Fruit fly (Drosophila melanogaster): ENCODE data around the gene mura.

mura gene

DNA sequence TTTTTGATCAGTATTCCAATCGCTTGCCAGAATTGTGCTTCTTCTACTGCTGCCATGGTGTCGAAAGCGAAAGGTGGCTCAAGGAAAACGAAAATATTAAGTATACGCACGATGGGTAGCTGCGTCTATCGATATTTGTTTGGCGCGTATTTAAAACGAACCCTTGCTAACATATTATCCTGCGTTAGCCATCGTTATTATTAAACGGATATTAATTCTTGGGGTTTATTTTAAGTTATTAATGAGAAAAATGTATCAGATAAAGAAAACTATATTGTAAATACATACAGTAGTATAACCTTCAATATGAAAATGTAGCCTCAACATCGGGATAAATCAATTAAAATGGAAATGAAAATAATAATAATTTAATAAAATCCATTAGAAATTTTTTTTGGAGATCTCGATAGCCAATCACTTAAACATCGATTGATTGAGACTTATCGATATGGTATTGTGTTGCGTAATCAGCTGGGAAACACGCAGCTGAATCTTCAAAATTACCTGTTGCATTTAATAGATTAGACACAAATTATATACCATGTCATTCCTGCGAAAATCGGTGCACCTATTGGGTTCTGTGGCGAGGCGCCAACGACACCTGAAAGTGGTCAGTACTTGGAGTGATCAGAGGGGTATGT lies 3.8 kb upstream of the mura start, which contains the start of the genes CG9386 and BckdhA (continued):
- TF ChIP-seq vvl (GFP tag; IDR thresholded peaks at IDR 0.05) (peak; percentile 74), CG17802 (tag; optimal IDR thresholded peaks at IDR 0.05) (no peak), CG9817 (tag; optimal IDR thresholded peaks at IDR 0.05) (peak; percentile 63), pros (GFP tag; optimal IDR thresholded peaks at IDR 0.05) (no peak), Ada2b (GFP tag; IDR thresholded peaks at IDR 0.05) (peak; percentile 43; the same call in 1 of the 2 replicates), tup (GFP tag; optimal IDR thresholded peaks at IDR 0.05) (no peak), Hmx (GFP tag; optimal IDR thresholded peaks at IDR 0.05) (peak; percentile 32), sc (optimal IDR thresholded peaks at IDR 0.05) (no peak), sc (GFP tag; optimal IDR thresholded peaks at IDR 0.05) (no peak), Spps (tag; optimal IDR thresholded peaks at IDR 0.05) (no peak), CG8765 (GFP tag; IDR thresholded peaks at IDR 0.05) (0 out of 2 replicates have a peak, but pooled peaks have one; percentile 14), grn (GFP tag; optimal IDR thresholded peaks at IDR 0.05) (peak; percentile 57), insv (GFP tag; optimal IDR thresholded peaks at IDR 0.05) (no peak), CG3065 (GFP tag; optimal IDR thresholded peaks at IDR 0.05) (no peak), klu (GFP tag; IDR thresholded peaks at IDR 0.05) (no peak), HLH4C (GFP tag; IDR thresholded peaks at IDR 0.05; ENCODE audit: partially characterized antibody) (peak; percentile 74), Chrac-16 (GFP tag; optimal IDR thresholded peaks at IDR 0.05) (peak; percentile 55), CG14050 (GFP tag; IDR thresholded peaks at IDR 0.05) (no peak), CG9609 (GFP tag; optimal IDR thresholded peaks at IDR 0.05) (peak; percentile 65), peb (GFP tag; IDR thresholded peaks at IDR 0.05) (0 out of 2 replicates have a peak, but pooled peaks have one; percentile 38), unpg (GFP tag; optimal IDR thresholded peaks at IDR 0.05) (peak; percentile 16), Abd-B (GFP tag; optimal IDR thresholded peaks at IDR 0.05) (no peak), CG10959 (GFP tag; IDR thresholded peaks at IDR 0.05) (no peak), ttk (GFP tag; IDR thresholded peaks at IDR 0.05) (0 out of 2 replicates have a peak, but pooled peaks have one; percentile 33), CG15073 (GFP tag; optimal IDR thresholded peaks at IDR 0.05) (no peak), CG13123 (GFP tag; optimal IDR thresholded peaks at IDR 0.05) (peak; percentile 20), CG18619 (GFP tag; optimal IDR thresholded peaks at IDR 0.05) (peak; percentile 32), CG14860 (GFP tag; IDR thresholded peaks at IDR 0.05; ENCODE audit: partially characterized antibody) (peak; percentile 63; the same call in 2 of the 3 replicates), jing (GFP tag; optimal IDR thresholded peaks at IDR 0.05) (no peak), Sox100B (GFP tag; optimal IDR thresholded peaks at IDR 0.05) (no peak), Meics (GFP tag; optimal IDR thresholded peaks at IDR 0.05) (peak; percentile 67), fd102C (GFP tag; optimal IDR thresholded peaks at IDR 0.05) (no peak), NC2β (GFP tag; optimal IDR thresholded peaks at IDR 0.05) (peak; percentile 11), Scr (GFP tag; IDR thresholded peaks at IDR 0.05; ENCODE audit: partially characterized antibody) (peak; percentile 81), ac (GFP tag; optimal IDR thresholded peaks at IDR 0.05) (no peak), CG11398 (GFP tag; optimal IDR thresholded peaks at IDR 0.05) (no peak), CG3281 (GFP tag; optimal IDR thresholded peaks at IDR 0.05) (peak; percentile 44), CG32532 (GFP tag; IDR thresholded peaks at IDR 0.05) (peak; percentile 62), CG6175 (GFP tag; IDR thresholded peaks at IDR 0.05) (no peak), Nf-YA (GFP tag; IDR thresholded peaks at IDR 0.05) (no peak), CG33213 (GFP tag; optimal IDR thresholded peaks at IDR 0.05) (peak; percentile 17), shn (GFP tag; optimal IDR thresholded peaks at IDR 0.05) (peak; percentile 42), grau (tag; optimal IDR thresholded peaks at IDR 0.05) (peak; percentile 56), onecut (GFP tag; IDR thresholded peaks at IDR 0.05) (peak; percentile 31; the same call in 1 of the 2 replicates), CG10274 (GFP tag; optimal IDR thresholded peaks at IDR 0.05) (no peak), CG7786 (GFP tag; optimal IDR thresholded peaks at IDR 0.05) (peak; percentile 16), trh (GFP tag; optimal IDR thresholded peaks at IDR 0.05) (no peak), CG6654 (GFP tag; optimal IDR thresholded peaks at IDR 0.05) (no peak), Hr51 (GFP tag; optimal IDR thresholded peaks at IDR 0.05) (peak in 1 of 2 experiments; percentile 19), Sin3A (optimal IDR thresholded peaks at IDR 0.05) (peak; percentile 24), CG10462 (GFP tag; optimal IDR thresholded peaks at IDR 0.05) (no peak)
